Worm (Caenorhabditis elegans) whole organism, L4 larva: ENCODE data around the gene nhr-31.

Source experiments
- F44E2.7 ChIP-seq: fragments of 200-800 bp; sonication (Bioruptor generic); IDR thresholded peaks from 2 replicates; pipeline ENCODE4 v2.1.2; 2022; ENCODE audit warnings: missing genetic modification characterization, missing compliant biosample characterization
- aha-1 ChIP-seq: fragments of 150-350 bp; peaks from one replicate; lab custom pipeline; 2014; ENCODE audit warnings: missing biosample characterization, missing genetic modification characterization
- aly-2 ChIP-seq: sonication (generic microtip); optimal IDR thresholded peaks from 2 replicates; lab custom pipeline; 2018; ENCODE audit warnings: missing biosample characterization, missing genetic modification characterization
- ama-1 ChIP-seq: fragments of 150-350 bp; optimal IDR thresholded peaks from 2 replicates; lab custom pipeline; 2014; ENCODE audit warnings: inconsistent platforms, mixed read lengths
- attf-4 ChIP-seq: sonication (generic microtip); optimal IDR thresholded peaks from 3 replicates; lab custom pipeline; 2017; ENCODE audit warnings: missing biosample characterization, missing genetic modification characterization
- ceh-20 ChIP-seq: fragments of 200-800 bp; sonication (Bioruptor generic); IDR thresholded peaks from 2 replicates; pipeline ENCODE4 v1.3.6; 2022; ENCODE audit warnings: missing genetic modification reagents, missing genetic modification characterization, missing compliant biosample characterization
- ceh-28 ChIP-seq: fragments of 150-350 bp; optimal IDR thresholded peaks from 2 replicates; lab custom pipeline; 2014; ENCODE audit warnings: missing biosample characterization, missing genetic modification reagents, missing genetic modification characterization
- ceh-44 ChIP-seq: fragments of 200-800 bp; sonication (Bioruptor generic); IDR thresholded peaks from 2 replicates; pipeline ENCODE4 v1.3.6; 2022; ENCODE audit warnings: missing genetic modification reagents, missing genetic modification characterization, missing compliant biosample characterization
- ctbp-1 ChIP-seq: fragments of 200-800 bp; sonication (Bioruptor generic); IDR thresholded peaks from 2 replicates; pipeline ENCODE4 v1.3.6; 2022; ENCODE audit warnings: missing genetic modification reagents, missing genetic modification characterization, missing compliant biosample characterization
- daf-16 ChIP-seq, 3 experiments: sonication (generic microtip); optimal IDR thresholded peaks; 2 replicates each; lab custom pipeline; 2016 to 2017; ENCODE audit warnings: missing genetic modification characterization in 3 of 3, missing genetic modification reagents in 3 of 3, mild to moderate bottlenecking in 2 of 3, missing compliant biosample characterization in 2 of 3, missing biosample characterization in 1 of 3, moderate library complexity in 1 of 3
- dmd-6 ChIP-seq: fragments of 200-800 bp; sonication (Bioruptor generic); IDR thresholded peaks from 2 replicates; pipeline ENCODE4 v1.3.6; 2022; ENCODE audit warnings: missing genetic modification reagents, missing genetic modification characterization, missing compliant biosample characterization
- duxl-1 ChIP-seq: sonication (generic microtip); optimal IDR thresholded peaks from 2 replicates; lab custom pipeline; 2016; ENCODE audit warnings: mild to moderate bottlenecking, missing genetic modification characterization, moderate library complexity, missing compliant biosample characterization; ENCODE audit not compliant: poor library complexity
- egl-27 ChIP-seq: sonication (generic microtip); optimal IDR thresholded peaks from 3 replicates; lab custom pipeline; 2017; ENCODE audit warnings: missing biosample characterization, missing genetic modification reagents, missing genetic modification characterization
- egl-43 ChIP-seq: fragments of 200-800 bp; sonication (Bioruptor generic); IDR thresholded peaks from 2 replicates; pipeline ENCODE4 v1.3.6; 2022; ENCODE audit warnings: missing genetic modification reagents, missing genetic modification characterization, missing compliant biosample characterization
- fkh-10 ChIP-seq: fragments of 150-350 bp; optimal IDR thresholded peaks from 2 replicates; lab custom pipeline; 2014; ENCODE audit warnings: missing biosample characterization, missing genetic modification reagents, missing genetic modification characterization
- hlh-11 ChIP-seq: fragments of 200-800 bp; sonication (Bioruptor generic); optimal IDR thresholded peaks from 2 replicates; lab custom pipeline; 2018; ENCODE audit warnings: mild to moderate bottlenecking, missing genetic modification characterization, missing compliant biosample characterization
- hlh-30 ChIP-seq: sonication (generic microtip); optimal IDR thresholded peaks from 2 replicates; lab custom pipeline; 2017; ENCODE audit warnings: antibody characterized with exemption, mild to moderate bottlenecking, missing genetic modification characterization, missing compliant biosample characterization; ENCODE audit not compliant: insufficient read depth
- hmg-1.1 ChIP-seq: fragments of 200-800 bp; sonication (Bioruptor generic); IDR thresholded peaks from 2 replicates; pipeline ENCODE4 v1.3.6; 2022; ENCODE audit warnings: missing genetic modification reagents, missing genetic modification characterization, missing compliant biosample characterization
- lim-7 ChIP-seq: fragments of 200-800 bp; sonication (Bioruptor generic); IDR thresholded peaks from 2 replicates; pipeline ENCODE4 v1.3.6; 2022; ENCODE audit warnings: missing genetic modification characterization, missing compliant biosample characterization
- lin-15B ChIP-seq: fragments of 150-350 bp; sonication (generic microtip); optimal IDR thresholded peaks from 3 replicates; lab custom pipeline; 2014; ENCODE audit warnings: missing biosample characterization, missing genetic modification characterization
- lin-38 ChIP-seq: fragments of 200-800 bp; sonication (Bioruptor generic); IDR thresholded peaks from 2 replicates; pipeline ENCODE4 v1.3.6; 2022; ENCODE audit warnings: missing genetic modification reagents, missing genetic modification characterization, missing compliant biosample characterization
- lin-39 ChIP-seq: fragments of 150-350 bp; optimal IDR thresholded peaks from 2 replicates; lab custom pipeline; 2014; ENCODE audit warnings: missing biosample characterization, missing genetic modification reagents, missing genetic modification characterization
- lsy-2 ChIP-seq, 2 experiments: fragments of 150-350 bp in 1 of 2; sonication (generic microtip) in 1 of 2; optimal IDR thresholded peaks; 2 replicates each; lab custom pipeline; 2014 to 2017; ENCODE audit warnings: missing biosample characterization in 2 of 2, missing genetic modification characterization in 2 of 2
- madf-5 ChIP-seq, 2 experiments: fragments of 200-800 bp; sonication (Bioruptor generic); IDR thresholded peaks; 2 replicates each; pipeline ENCODE4 v1.3.6; 2022; ENCODE audit warnings: missing compliant biosample characterization in 2 of 2, missing genetic modification characterization in 2 of 2
- mdl-1 ChIP-seq, 2 experiments: fragments of 150-350 bp in 1 of 2; sonication (generic microtip) in 1 of 2; optimal IDR thresholded peaks; 2 replicates each; lab custom pipeline; 2014 to 2017; ENCODE audit warnings: missing biosample characterization in 2 of 2, missing genetic modification characterization in 2 of 2
- mdt-29 ChIP-seq: fragments of 200-800 bp; sonication (Bioruptor generic); IDR thresholded peaks from 2 replicates; pipeline ENCODE4 v1.3.6; 2022; ENCODE audit warnings: missing genetic modification reagents, missing genetic modification characterization, missing compliant biosample characterization
- mep-1 ChIP-seq: fragments of 150-350 bp; sonication (generic microtip); optimal IDR thresholded peaks from 3 replicates; lab custom pipeline; 2014; ENCODE audit warnings: missing biosample characterization, missing genetic modification characterization
- mxl-3 ChIP-seq: fragments of 200-800 bp; sonication (Bioruptor generic); optimal IDR thresholded peaks from 2 replicates; lab custom pipeline; 2018; ENCODE audit warnings: mild to moderate bottlenecking, missing genetic modification characterization, missing compliant biosample characterization
- nhr-11 ChIP-seq: fragments of 150-350 bp; optimal IDR thresholded peaks from 2 replicates; lab custom pipeline; 2014; ENCODE audit warnings: missing biosample characterization, missing genetic modification characterization
- nhr-237 ChIP-seq: sonication (generic microtip); optimal IDR thresholded peaks from 2 replicates; lab custom pipeline; 2017; ENCODE audit warnings: missing biosample characterization, missing genetic modification characterization
- nhr-41 ChIP-seq: fragments of 200-800 bp; sonication (Bioruptor generic); IDR thresholded peaks from 2 replicates; pipeline ENCODE4 v1.3.6; 2022; ENCODE audit warnings: missing genetic modification reagents, missing genetic modification characterization, missing compliant biosample characterization
- nhr-42 ChIP-seq: fragments of 200-800 bp; sonication (Bioruptor generic); IDR thresholded peaks from 2 replicates; pipeline ENCODE4 v1.3.6; 2022; ENCODE audit warnings: missing genetic modification characterization, missing compliant biosample characterization
- nhr-76 ChIP-seq: fragments of 150-350 bp; optimal IDR thresholded peaks from 2 replicates; lab custom pipeline; 2014; ENCODE audit warnings: missing biosample characterization, missing genetic modification characterization
- pha-4 ChIP-seq, 2 experiments: fragments of 150-350 bp in 1 of 2; fragments of 200-800 bp in 1 of 2; sonication (Bioruptor generic) in 1 of 2; IDR thresholded peaks in 1 of 2; optimal IDR thresholded peaks in 1 of 2; 2 replicates each; pipeline versions ENCODE4 v1.3.6 to Lab custom; 2014 to 2022; ENCODE audit warnings: missing genetic modification characterization in 2 of 2, missing genetic modification reagents in 2 of 2, missing biosample characterization in 1 of 2, missing compliant biosample characterization in 1 of 2
- pqm-1 ChIP-seq: sonication (generic microtip); optimal IDR thresholded peaks from 2 replicates; lab custom pipeline; 2017; ENCODE audit warnings: missing biosample characterization, missing genetic modification characterization
- rbr-2 ChIP-seq: sonication (generic microtip); optimal IDR thresholded peaks from 2 replicates; lab custom pipeline; 2016; ENCODE audit warnings: missing genotype, missing genetic modification characterization, missing compliant biosample characterization
- saeg-2 ChIP-seq: fragments of 200-800 bp; sonication (Bioruptor generic); IDR thresholded peaks from 2 replicates; pipeline ENCODE4 v1.3.6; 2022; ENCODE audit warnings: missing genetic modification reagents, missing genetic modification characterization, missing compliant biosample characterization
- set-16 ChIP-seq: fragments of 200-800 bp; sonication (Bioruptor generic); IDR thresholded peaks from 2 replicates; pipeline ENCODE4 v1.3.6; 2022; ENCODE audit warnings: missing genetic modification reagents, missing genetic modification characterization, missing compliant biosample characterization
- tag-97 ChIP-seq: fragments of 200-800 bp; sonication (Bioruptor generic); IDR thresholded peaks from 2 replicates; pipeline ENCODE4 v1.3.6; 2022; ENCODE audit warnings: missing genetic modification characterization, missing compliant biosample characterization
- unc-130 ChIP-seq: sonication (generic microtip); optimal IDR thresholded peaks from 2 replicates; lab custom pipeline; 2016; ENCODE audit warnings: missing genetic modification reagents, missing genetic modification characterization, missing compliant biosample characterization
- unc-62 ChIP-seq, 3 experiments: fragments of 150-350 bp in 1 of 3; sonication (generic microtip); optimal IDR thresholded peaks in 2 of 3; peaks in 1 of 3; 1 replicate in 1 of 3; 2 replicates in 2 of 3; lab custom pipeline; 2014 to 2017; ENCODE audit warnings: missing biosample characterization in 3 of 3, missing genetic modification characterization in 3 of 3, missing genetic modification reagents in 3 of 3, missing genotype in 1 of 3

Gene nhr-31

DNA sequence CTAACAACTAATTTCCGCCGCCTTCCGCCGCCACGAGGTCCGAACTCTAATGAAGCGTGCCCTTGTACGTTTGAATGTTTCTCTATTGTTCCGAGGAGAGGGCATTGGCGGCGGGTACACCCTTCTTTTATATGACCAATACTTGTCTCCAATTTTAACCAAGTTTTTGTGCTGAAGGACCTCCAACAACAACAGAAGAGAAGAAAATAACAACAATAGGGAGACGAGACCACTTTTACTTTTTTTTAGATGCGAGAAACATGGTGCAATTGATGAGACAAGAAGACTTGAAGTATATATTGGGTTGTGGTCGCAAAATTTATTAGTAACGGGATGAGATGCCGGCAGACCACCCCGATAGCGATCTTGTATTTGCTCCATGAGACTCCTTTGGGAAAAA, 41.6 kb upstream of the nhr-31 start:
- TF ChIP-seq egl-43 (GFP tag; lab: Robert Waterston, UW): no peak
- no peak for TF ChIP-seq hmg-1.1 (GFP tag; lab: Robert Waterston, UW)
- no peak for TF ChIP-seq aly-2 (tag; lab: Kevin White, UChicago)
- no peak for TF ChIP-seq mdl-1 (tag; optimal IDR thresholded peaks at IDR 0.05; lab: Kevin White, UChicago)

ce11 chrIV:8070299-8070698, 41.0 kb upstream of the nhr-31 start:
- TF ChIP-seq F44E2.7: no peak
- no peak for TF ChIP-seq tag-97
- no peak for TF ChIP-seq hlh-30 (tag; lab: Kevin White, UChicago)
- TF ChIP-seq set-16 (GFP tag; lab: Robert Waterston, UW): 0 out of 2 replicates have a peak, but pooled peaks have one; percentile 18
- peak; percentile 17 for TF ChIP-seq rbr-2 (tag; lab: Kevin White, UChicago)
- 0 out of 2 replicates have a peak, but pooled peaks have one; percentile 45 for TF ChIP-seq lim-7 (GFP tag; lab: Robert Waterston, UW)
- peak; percentile 21 for TF ChIP-seq aha-1 (tag; lab: Kevin White, UChicago)
- peak; percentile 53 for TF ChIP-seq fkh-10 (GFP tag; lab: Kevin White, UChicago)
- TF ChIP-seq unc-62 (GFP tag; optimal IDR thresholded peaks at IDR 0.05 in 1 of 2; lab: Kevin White, UChicago): peak in 1 of 2 experiments; percentile 39
- TF ChIP-seq unc-62 (tag; optimal IDR thresholded peaks at IDR 0.05; lab: Kevin White, UChicago): no peak
- no peak for TF ChIP-seq nhr-76 (tag; lab: Kevin White, UChicago)
- peak; percentile 4 for TF ChIP-seq mep-1 (tag; lab: Kevin White, UChicago)

DNA sequence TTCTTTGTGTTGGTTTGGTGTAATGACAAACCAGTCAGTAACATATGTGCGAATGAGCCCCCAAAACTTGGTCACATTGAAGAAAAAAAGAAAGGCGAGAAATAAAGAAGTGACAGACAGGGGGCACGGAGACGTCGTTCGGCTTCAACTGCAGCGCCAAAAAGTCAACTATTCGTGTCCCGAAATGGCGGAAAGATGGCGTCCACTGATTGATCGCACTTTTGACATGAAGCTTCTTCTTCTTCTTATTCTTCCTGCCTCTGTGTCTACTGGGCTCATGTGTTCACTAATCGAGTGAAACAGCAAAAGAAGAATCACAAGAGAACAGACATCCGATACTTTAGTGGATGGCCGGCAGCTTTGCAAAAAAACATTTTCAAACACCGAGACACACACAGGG, 39.8 kb upstream of the nhr-31 start:
- TF ChIP-seq aha-1 (tag; lab: Kevin White, UChicago): peak; percentile 92
- no peak for TF ChIP-seq nhr-76 (tag; lab: Kevin White, UChicago)
- peak; percentile 20 for TF ChIP-seq mep-1 (tag; lab: Kevin White, UChicago)
- TF ChIP-seq unc-62 (GFP tag; optimal IDR thresholded peaks at IDR 0.05 in 1 of 2; lab: Kevin White, UChicago): peak in 1 of 2 experiments; percentile 92
- no peak for TF ChIP-seq unc-62 (tag; optimal IDR thresholded peaks at IDR 0.05; lab: Kevin White, UChicago)
- TF ChIP-seq pqm-1 (tag; lab: Kevin White, UChicago): no peak
- TF ChIP-seq ceh-20: peak; percentile 69; the same call in 1 of the 2 replicates
- no peak for TF ChIP-seq ceh-28 (tag; lab: Kevin White, UChicago)
- no peak for TF ChIP-seq egl-27 (tag; lab: Kevin White, UChicago)
- TF ChIP-seq mdt-29 (GFP tag; lab: Robert Waterston, UW): no peak
- TF ChIP-seq hlh-11 (tag; lab: Kevin White, UChicago): peak; percentile 24
- TF ChIP-seq hlh-30 (tag; lab: Kevin White, UChicago): peak; percentile 22
- TF ChIP-seq dmd-6 (GFP tag; lab: Robert Waterston, UW): no peak
- TF ChIP-seq lsy-2 (tag; optimal IDR thresholded peaks at IDR 0.05; lab: Kevin White, UChicago): peak in 1 of 2 experiments; percentile 24
- no peak for TF ChIP-seq ama-1 (lab: Kevin White, UChicago)
- peak; percentile 30; the same call in 1 of the 2 replicates for TF ChIP-seq hmg-1.1 (GFP tag; lab: Robert Waterston, UW)
- TF ChIP-seq lin-39 (tag; lab: Kevin White, UChicago): peak; percentile 18

DNA sequence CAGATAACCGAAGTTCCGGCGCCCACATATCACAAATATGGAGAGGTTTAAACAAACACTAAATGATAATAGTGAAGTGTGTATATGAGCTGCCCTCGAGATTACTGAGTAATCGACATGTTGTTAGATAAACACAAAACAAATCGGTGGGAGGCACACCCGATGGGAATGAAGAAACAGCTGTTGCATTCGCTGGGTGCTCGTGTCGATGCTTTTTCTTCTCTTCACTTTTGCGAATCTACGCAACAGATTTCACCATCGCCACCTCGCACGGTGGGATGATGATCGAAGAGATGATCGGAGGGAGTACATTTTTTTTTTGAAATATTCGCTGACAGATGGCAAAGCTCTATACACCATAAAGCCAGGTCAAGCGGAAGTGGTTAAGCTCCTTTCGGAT, 39.0 kb upstream of the nhr-31 start:
- peak; percentile 5 for TF ChIP-seq nhr-11 (tag; lab: Kevin White, UChicago)
- TF ChIP-seq lim-7 (GFP tag; lab: Robert Waterston, UW): no peak
- no peak for TF ChIP-seq nhr-41
- TF ChIP-seq attf-4: no peak
- TF ChIP-seq ceh-20: no peak
- TF ChIP-seq egl-43 (GFP tag; lab: Robert Waterston, UW): no peak
- no peak for TF ChIP-seq ceh-44 (GFP tag; lab: Robert Waterston, UW)
- TF ChIP-seq nhr-76 (tag; lab: Kevin White, UChicago): no peak
- peak in 1 of 2 experiments; percentile 59 for TF ChIP-seq daf-16 (GFP tag; optimal IDR thresholded peaks at IDR 0.05; lab: Kevin White, UChicago)
- no peak for TF ChIP-seq daf-16 (tag; optimal IDR thresholded peaks at IDR 0.05; lab: Kevin White, UChicago)

- TF ChIP-seq mxl-3 (GFP tag; lab: Kevin White, UChicago): peak; percentile 7
- TF ChIP-seq mep-1 (tag; lab: Kevin White, UChicago): peak; percentile 35
- TF ChIP-seq pha-4 (GFP tag; IDR thresholded peaks at IDR 0.05; lab: Robert Waterston, UW): no peak
- no peak for TF ChIP-seq pha-4 (tag; optimal IDR thresholded peaks at IDR 0.05; lab: Kevin White, UChicago)
- TF ChIP-seq unc-130 (GFP tag; lab: Kevin White, UChicago): no peak
- no peak for TF ChIP-seq madf-5 (GFP tag; IDR thresholded peaks at IDR 0.05; lab: Robert Waterston, UW)
- TF ChIP-seq hlh-11 (tag; lab: Kevin White, UChicago): peak; percentile 9
- no peak for TF ChIP-seq lin-38 (GFP tag; lab: Robert Waterston, UW)
- no peak for TF ChIP-seq ctbp-1 (GFP tag; lab: Robert Waterston, UW)
- TF ChIP-seq set-16 (GFP tag; lab: Robert Waterston, UW): peak; percentile 69
- TF ChIP-seq duxl-1 (tag; lab: Kevin White, UChicago): no peak
- TF ChIP-seq nhr-42 (GFP tag; lab: Robert Waterston, UW): no peak
- no peak for TF ChIP-seq lin-15B
- no peak for TF ChIP-seq nhr-237 (tag; lab: Kevin White, UChicago)
- no peak for TF ChIP-seq hlh-30 (tag; lab: Kevin White, UChicago)
- TF ChIP-seq saeg-2 (GFP tag; lab: Robert Waterston, UW): no peak
These were observed 38.4 kb upstream of the nhr-31 start for ce11 chrIV:8067745-8068144.
